Worm (Caenorhabditis elegans): Measurements from ENCODE around the gene ndx-3.

The ndx-3 gene

DNA sequence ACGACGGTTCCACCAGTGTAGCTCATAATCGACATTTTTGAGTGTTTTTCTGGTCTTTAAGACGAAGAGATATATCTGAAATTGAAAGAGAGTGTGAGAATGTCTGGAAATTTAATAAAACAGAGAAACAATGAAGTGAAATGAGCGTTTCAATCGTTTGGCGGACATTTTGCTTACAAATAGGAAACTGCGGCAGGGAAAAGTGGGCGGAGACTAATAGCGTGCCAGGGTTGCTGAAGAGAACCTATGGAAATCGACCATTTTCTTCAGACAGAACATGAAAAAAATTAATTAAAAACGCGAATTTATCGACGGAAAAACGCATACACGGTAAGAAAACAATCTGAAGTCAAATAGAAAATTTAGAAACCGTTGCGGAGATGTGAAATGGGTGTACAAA, 2.0 kb downstream of the ndx-3 start, which contains the start of gene pbs-3:
pbs-3 (minus strand) TSS at position 75 of the 400 bp plus-strand sequence.
- TF ChIP-seq flt-1 (GFP tag; IDR thresholded peaks at IDR 0.05) (0 out of 2 replicates have a peak, but pooled peaks have one; percentile 56), med-1 (GFP tag; optimal IDR thresholded peaks at IDR 0.05; ENCODE audit: insufficient read depth) (no peak), cog-1 (tag; optimal IDR thresholded peaks at IDR 0.05) (peak; percentile 12)

DNA sequence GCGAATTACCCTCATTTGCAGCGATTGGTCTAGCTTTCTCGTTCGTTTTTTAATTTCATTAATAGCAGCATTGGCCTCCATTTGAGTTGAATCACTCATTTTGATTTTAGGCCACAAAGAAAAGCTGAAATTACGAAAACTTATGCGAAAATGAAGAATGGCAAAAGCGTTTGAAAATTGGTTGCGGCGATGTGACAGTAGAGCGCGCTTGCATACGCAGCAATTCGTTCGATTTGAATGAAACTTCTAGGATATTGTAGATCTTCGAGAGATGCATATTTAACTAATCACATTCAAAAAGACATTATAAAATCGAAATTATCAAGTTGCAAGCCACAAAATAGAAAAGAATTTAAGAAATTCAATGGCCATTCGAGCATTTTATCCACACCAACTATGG, 6.3 kb downstream of the ndx-3 start, which contains the start of gene ulp-2:
ulp-2 (minus strand) TSS at position 158 of the 400 bp plus-strand sequence.
- TF ChIP-seq med-1 (GFP tag; optimal IDR thresholded peaks at IDR 0.05; ENCODE audit: insufficient read depth) (no peak), ztf-23 (GFP tag; IDR thresholded peaks at IDR 0.05) (0 out of 2 replicates have a peak, but pooled peaks have one; percentile 19)

DNA sequence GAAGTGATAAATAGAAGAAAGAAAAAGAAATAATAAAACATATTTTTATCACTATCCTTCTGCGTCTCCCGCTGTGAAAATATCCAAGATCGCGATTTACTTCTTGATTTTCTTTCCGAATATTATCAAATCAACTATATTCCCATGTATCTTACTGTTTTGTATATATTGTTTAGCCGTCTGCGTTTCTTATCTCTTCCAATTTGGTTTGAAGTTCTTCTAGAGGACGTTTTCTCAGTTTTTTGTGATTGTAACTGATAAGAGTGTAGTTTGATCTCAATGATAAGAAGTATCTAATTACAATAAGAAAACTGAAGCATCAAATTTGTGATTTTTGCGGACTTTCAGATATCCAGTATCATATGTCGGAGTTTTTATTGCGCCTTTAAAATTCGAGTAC, 7.3 kb downstream of the ndx-3 start:
- TF ChIP-seq T22C8.4 (GFP tag; IDR thresholded peaks at IDR 0.05), result no peak
- no peak for TF ChIP-seq flt-1 (GFP tag; IDR thresholded peaks at IDR 0.05)
- TF ChIP-seq ref-1 (GFP tag; conservative IDR thresholded peaks at IDR 0.05), result no peak

DNA sequence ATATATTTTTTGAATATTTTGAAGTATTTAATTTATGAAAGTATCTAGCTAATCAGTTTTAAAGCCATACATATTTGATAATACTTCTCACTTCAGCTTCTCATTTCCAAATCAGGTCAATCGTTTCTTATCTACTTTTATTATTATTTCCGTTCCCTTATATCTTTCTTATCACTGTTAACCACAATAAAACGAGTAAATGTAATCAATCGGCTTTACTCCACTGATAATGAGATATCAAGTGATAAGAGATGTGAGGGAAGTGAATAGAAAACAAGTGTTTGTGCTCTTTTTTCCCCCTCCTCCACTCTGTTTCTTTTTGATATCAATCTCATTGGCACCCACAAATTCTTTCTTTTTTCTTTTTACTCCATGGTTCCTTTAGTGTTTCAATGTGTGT, 13.2 kb downstream of the ndx-3 start:
- no peak for TF ChIP-seq tab-1 (GFP tag; IDR thresholded peaks at IDR 0.05)
- TF ChIP-seq ztf-23 (GFP tag; IDR thresholded peaks at IDR 0.05), result no peak
- no peak for TF ChIP-seq ztf-29 (GFP tag; IDR thresholded peaks at IDR 0.05)
- TF ChIP-seq ref-1 (GFP tag; conservative IDR thresholded peaks at IDR 0.05), result no peak
- no peak for TF ChIP-seq T22C8.4 (GFP tag; IDR thresholded peaks at IDR 0.05)
- no peak for TF ChIP-seq flt-1 (GFP tag; IDR thresholded peaks at IDR 0.05)
- TF ChIP-seq klf-2 (GFP tag; conservative IDR thresholded peaks at IDR 0.05), result no peak
- TF ChIP-seq cog-1 (tag; optimal IDR thresholded peaks at IDR 0.05), result no peak
- no peak for TF ChIP-seq med-1 (GFP tag; optimal IDR thresholded peaks at IDR 0.05; ENCODE audit: insufficient read depth)

DNA sequence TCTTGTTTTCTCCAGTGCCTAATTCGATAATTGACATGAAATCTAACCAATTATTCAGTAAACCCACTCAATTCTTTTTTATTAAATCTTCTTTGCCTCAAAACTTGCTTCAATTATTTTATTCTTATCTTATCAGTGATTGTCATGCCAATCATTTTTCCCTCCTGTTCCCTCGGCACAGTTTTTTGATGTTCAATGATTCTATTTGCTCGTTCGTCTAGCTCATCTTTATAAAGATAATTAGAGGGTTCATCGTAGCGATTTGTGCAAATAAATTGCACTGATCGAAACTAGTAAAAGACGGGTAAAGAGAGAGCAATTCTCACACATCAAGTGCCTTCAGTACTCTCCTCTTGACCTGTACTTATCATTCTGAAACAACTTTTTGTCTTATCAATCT, 14.2 kb downstream of the ndx-3 start:
- TF ChIP-seq med-1 (GFP tag; optimal IDR thresholded peaks at IDR 0.05; ENCODE audit: insufficient read depth), result no peak
- no peak for TF ChIP-seq tab-1 (GFP tag; IDR thresholded peaks at IDR 0.05)
- no peak for TF ChIP-seq cog-1 (tag; optimal IDR thresholded peaks at IDR 0.05)
- TF ChIP-seq klf-2 (GFP tag; conservative IDR thresholded peaks at IDR 0.05), result no peak
- no peak for TF ChIP-seq ref-1 (GFP tag; conservative IDR thresholded peaks at IDR 0.05)
- no peak for TF ChIP-seq ztf-29 (GFP tag; IDR thresholded peaks at IDR 0.05)
- no peak for TF ChIP-seq T22C8.4 (GFP tag; IDR thresholded peaks at IDR 0.05)
- TF ChIP-seq ztf-23 (GFP tag; IDR thresholded peaks at IDR 0.05), result no peak
- TF ChIP-seq flt-1 (GFP tag; IDR thresholded peaks at IDR 0.05), result no peak

DNA sequence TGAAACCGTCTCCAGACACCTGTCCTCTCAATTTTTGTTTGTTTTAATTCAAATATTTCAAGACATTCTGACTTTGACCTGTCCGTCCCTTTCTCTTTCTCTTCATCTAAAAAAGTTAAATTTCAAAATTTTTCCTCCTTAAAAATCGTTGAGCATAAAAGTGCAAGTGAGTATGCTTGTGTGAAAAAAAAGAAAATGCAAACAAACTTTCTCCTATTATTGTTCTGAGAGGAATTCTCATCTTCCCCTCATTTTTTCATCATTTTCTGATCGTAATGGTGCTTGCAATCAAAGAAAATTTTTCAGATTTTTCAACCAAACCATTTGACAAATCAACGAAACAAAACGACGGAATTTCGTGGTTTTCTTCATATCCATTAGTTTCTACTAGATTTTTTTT, 15.5 kb downstream of the ndx-3 start, which contains the start of gene shc-2:
shc-2 (plus strand) TSS at position 301 of the 400 bp plus-strand sequence.
- no peak for TF ChIP-seq cog-1 (tag; optimal IDR thresholded peaks at IDR 0.05)

DNA sequence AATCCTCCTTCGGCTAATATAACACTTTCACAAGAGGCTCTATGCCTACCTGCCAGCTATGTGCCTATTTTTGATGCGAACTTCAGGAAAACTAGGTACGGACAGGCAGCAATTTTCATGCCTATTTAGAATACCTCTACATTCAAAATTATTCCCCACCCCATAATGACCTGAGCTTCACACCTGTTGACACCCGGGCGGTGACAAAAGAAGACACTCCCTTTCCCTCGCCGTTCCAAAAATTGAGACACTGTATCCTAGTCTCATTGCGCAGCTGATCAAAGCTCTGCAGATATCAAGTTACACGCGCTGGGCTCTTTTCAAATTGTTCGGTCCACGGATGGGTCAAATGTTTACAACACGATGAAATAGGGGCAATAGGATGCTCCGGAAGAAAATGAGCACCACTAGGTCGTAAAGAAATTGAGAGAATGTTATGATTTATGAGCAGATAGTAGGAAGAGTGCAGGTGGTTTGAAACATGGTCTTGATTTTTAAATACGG, 21.1 kb downstream of the ndx-3 start:
- TF ChIP-seq ztf-29 (GFP tag; IDR thresholded peaks at IDR 0.05) (no peak), med-1 (GFP tag; optimal IDR thresholded peaks at IDR 0.05; ENCODE audit: insufficient read depth) (no peak), ztf-23 (GFP tag; IDR thresholded peaks at IDR 0.05) (no peak), T22C8.4 (GFP tag; IDR thresholded peaks at IDR 0.05) (no peak), tab-1 (GFP tag; IDR thresholded peaks at IDR 0.05) (no peak)

DNA sequence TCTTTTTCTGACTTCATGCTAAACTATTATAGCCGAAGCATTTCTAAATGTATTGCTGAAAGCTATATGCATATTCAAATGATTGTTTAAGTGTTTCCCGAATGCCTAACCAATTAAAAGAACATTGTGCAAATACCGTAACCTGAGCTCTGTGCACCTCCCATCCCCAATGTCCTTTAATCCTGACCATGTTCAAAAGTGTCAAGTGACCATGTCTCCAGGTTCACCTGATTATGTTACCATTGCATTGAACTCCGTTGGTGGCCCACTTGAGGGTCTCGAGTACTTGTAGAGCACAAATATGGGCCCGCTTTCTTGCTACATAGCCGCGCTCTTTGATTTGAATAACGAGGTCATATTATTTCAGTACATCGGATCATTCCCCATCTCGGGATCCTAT, 21.9 kb downstream of the ndx-3 start:
- no peak for TF ChIP-seq T22C8.4 (GFP tag; IDR thresholded peaks at IDR 0.05)

DNA sequence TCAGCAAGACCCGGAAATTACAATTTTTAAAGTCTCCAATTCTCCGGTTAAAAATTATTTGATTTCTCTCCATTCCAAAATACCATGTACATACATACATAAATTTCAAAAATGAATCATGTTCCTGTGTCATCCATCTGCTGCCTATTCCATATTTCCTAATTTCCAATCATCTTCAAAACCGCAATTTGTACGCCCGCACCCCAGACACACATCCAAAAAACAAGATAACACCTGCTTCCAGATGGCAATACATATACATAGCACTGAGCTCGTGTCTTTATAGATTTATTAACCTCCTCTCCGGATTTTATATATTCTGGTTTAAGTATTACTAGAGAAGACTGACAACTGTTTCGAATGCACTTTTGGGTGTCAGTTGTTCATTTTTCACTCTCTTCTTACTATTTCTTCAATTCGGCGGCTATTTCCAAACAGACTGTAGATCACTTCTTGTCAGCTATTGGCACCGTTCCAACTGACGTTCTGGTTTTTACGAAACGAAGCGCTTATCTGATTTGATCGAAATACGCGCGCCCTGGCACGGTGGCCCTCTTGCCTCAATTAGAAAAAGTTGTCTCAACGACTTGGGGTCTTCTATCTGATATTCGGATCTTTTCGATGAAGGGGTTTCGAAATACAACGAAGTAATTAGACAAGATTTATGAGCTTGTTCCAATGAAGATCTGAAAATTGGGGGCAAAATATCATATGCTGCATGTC, 28.5 kb downstream of the ndx-3 start:
- TF ChIP-seq ref-1 (GFP tag; conservative IDR thresholded peaks at IDR 0.05), result no peak
- TF ChIP-seq klf-2 (GFP tag; conservative IDR thresholded peaks at IDR 0.05), result no peak
- TF ChIP-seq ztf-29 (GFP tag; IDR thresholded peaks at IDR 0.05), result no peak
- TF ChIP-seq flt-1 (GFP tag; IDR thresholded peaks at IDR 0.05), result no peak
- TF ChIP-seq tab-1 (GFP tag; IDR thresholded peaks at IDR 0.05), result no peak

DNA sequence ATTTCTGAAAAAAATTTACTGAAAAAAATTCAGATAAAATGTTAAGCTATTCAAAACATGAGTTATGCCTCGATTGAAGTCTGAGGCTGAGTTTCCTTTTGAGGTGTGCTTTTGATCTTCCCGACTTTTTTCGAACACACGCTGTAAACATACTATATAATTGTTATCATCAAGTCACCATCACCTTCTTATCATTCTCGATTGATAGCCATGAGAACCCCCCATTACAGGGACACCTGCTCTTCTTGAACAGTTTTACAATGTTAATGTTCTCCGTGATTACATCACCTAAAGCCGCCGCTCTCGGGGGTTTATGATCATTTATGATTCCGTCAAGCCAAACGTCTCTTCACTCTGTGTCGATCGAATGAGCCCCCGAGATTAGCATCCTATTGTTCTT, 30.8 kb downstream of the ndx-3 start:
- no peak for TF ChIP-seq klf-2 (GFP tag; conservative IDR thresholded peaks at IDR 0.05)
- no peak for TF ChIP-seq tab-1 (GFP tag; IDR thresholded peaks at IDR 0.05)
- no peak for TF ChIP-seq flt-1 (GFP tag; IDR thresholded peaks at IDR 0.05)
- TF ChIP-seq ztf-29 (GFP tag; IDR thresholded peaks at IDR 0.05), result no peak
- no peak for TF ChIP-seq med-1 (GFP tag; optimal IDR thresholded peaks at IDR 0.05; ENCODE audit: insufficient read depth)
- no peak for TF ChIP-seq cog-1 (tag; optimal IDR thresholded peaks at IDR 0.05)
- no peak for TF ChIP-seq ref-1 (GFP tag; conservative IDR thresholded peaks at IDR 0.05)
- no peak for TF ChIP-seq T22C8.4 (GFP tag; IDR thresholded peaks at IDR 0.05)
- TF ChIP-seq ztf-23 (GFP tag; IDR thresholded peaks at IDR 0.05), result no peak

DNA sequence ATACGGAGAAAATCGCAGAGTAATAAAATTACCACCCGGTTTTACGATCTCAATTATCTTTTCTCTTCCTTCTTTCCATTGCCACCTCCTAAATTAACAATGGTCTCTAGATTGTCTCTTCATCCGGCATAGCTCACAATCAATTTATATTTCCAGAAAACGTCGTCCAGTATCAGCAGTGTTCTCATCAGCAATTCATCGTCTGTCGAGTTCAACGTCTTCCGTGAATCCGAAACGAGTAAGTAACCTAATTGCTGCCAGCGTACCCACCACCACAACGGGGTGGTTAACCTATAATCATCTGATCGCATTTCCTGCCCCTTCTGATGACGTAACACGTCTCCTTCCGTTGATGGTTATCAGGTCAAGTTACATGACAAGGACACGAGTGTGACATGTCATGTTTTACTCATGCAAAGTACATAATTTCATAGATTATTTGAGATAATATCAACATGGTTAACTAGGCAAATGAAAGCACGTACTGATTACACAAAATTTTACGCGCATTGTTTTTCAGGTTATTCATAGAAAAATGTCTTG, 32.6 kb downstream of the ndx-3 start:
- TF ChIP-seq med-1 (GFP tag; optimal IDR thresholded peaks at IDR 0.05; ENCODE audit: insufficient read depth) (no peak), tab-1 (GFP tag; IDR thresholded peaks at IDR 0.05) (no peak), cog-1 (tag; optimal IDR thresholded peaks at IDR 0.05) (no peak), flt-1 (GFP tag; IDR thresholded peaks at IDR 0.05) (no peak)

Measured in whole organism, midembryonic.